Worm (Caenorhabditis elegans) whole organism, midembryonic: ENCODE results near the gene cwc-15.

Experiments
- cog-1 ChIP-seq: sonication (generic microtip); optimal IDR thresholded peaks from 2 replicates; lab custom pipeline; 2016; ENCODE audit warnings: missing genetic modification characterization, missing compliant biosample characterization
- flt-1 ChIP-seq: fragments of 200-800 bp; sonication (Bioruptor generic); IDR thresholded peaks from 2 replicates; pipeline ENCODE4 v1.3.6; 2022; ENCODE audit warnings: missing genetic modification characterization, missing compliant biosample characterization
- klf-2 ChIP-seq: fragments of 200-800 bp; sonication (Bioruptor generic); conservative IDR thresholded peaks from 2 replicates; pipeline ENCODE4 v1.3.6; 2022; ENCODE audit warnings: missing genetic modification reagents, missing genetic modification characterization, missing compliant biosample characterization
- med-1 ChIP-seq: sonication (generic microtip); optimal IDR thresholded peaks from 2 replicates; lab custom pipeline; 2017; ENCODE audit warnings: missing genetic modification characterization, mild to moderate bottlenecking, missing compliant biosample characterization, antibody characterized with exemption, missing genetic modification reagents; ENCODE audit not compliant: insufficient read depth
- ref-1 ChIP-seq: fragments of 200-800 bp; sonication (Bioruptor generic); conservative IDR thresholded peaks from 2 replicates; pipeline ENCODE4 v1.3.6; 2022; ENCODE audit warnings: missing genetic modification reagents, missing genetic modification characterization, missing compliant biosample characterization
- tab-1 ChIP-seq: fragments of 200-800 bp; sonication (Bioruptor generic); IDR thresholded peaks from 2 replicates; pipeline ENCODE4 v1.3.6; 2022; ENCODE audit warnings: missing genetic modification characterization, missing compliant biosample characterization
- ztf-23 ChIP-seq: fragments of 200-800 bp; sonication (Bioruptor generic); IDR thresholded peaks from 2 replicates; pipeline ENCODE4 v1.3.6; 2022; ENCODE audit warnings: missing genetic modification reagents, missing genetic modification characterization, missing compliant biosample characterization

The cwc-15 gene

DNA sequence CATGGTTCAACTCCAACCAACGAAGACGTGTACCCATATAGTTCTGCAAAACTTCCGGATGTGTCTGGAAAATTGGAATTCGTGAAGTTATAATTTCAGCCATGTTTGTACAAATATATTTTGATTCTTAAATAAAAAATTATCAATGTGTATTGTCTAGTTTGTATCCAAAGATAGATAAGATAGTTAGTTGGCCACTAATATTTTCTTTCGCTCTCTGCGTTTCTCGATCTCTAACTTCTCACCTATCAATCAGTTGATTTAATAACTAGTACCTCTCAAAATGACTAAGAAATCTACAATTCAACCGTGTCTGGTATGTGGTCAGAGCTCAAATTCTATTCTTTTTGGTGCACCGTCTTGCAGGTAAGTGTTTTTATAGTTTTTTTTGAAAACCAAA is 48.0 kb downstream of the cwc-15 start, which contains the start of gene nhr-176:
Gene nhr-176 (plus strand): TSS at position 159 of the 400 bp plus-strand sequence.
- TF ChIP-seq ref-1 (GFP tag; lab: Robert Waterston, UW) = no peak
- TF ChIP-seq cog-1 (tag; lab: Kevin White, UChicago) = no peak
- TF ChIP-seq flt-1 (GFP tag; lab: Robert Waterston, UW) = no peak
- TF ChIP-seq ztf-23 (GFP tag; lab: Robert Waterston, UW) = no peak
- TF ChIP-seq tab-1 = no peak
- TF ChIP-seq klf-2 = no peak
- TF ChIP-seq med-1 (GFP tag; lab: Kevin White, UChicago) = no peak
